Fruit fly (Drosophila melanogaster) whole organism, adult: ENCODE measurements around the gene RpS4.

ENCODE experiments used
- CG11617 ChIP-seq: fragments of 200-800 bp; sonication (Bioruptor generic); optimal IDR thresholded peaks from 2 replicates; lab custom pipeline; 2017; ENCODE audit warnings: mild to moderate bottlenecking, missing biosample characterization, missing genetic modification reagents, missing genetic modification characterization
- CG12768 ChIP-seq: fragments of 200-800 bp; sonication (Bioruptor generic); optimal IDR thresholded peaks from 2 replicates; lab custom pipeline; 2017; ENCODE audit warnings: missing biosample characterization, missing genetic modification characterization, mild to moderate bottlenecking, moderate library complexity, missing genetic modification reagents
- CG14711 ChIP-seq: fragments of 200-800 bp; sonication (Bioruptor generic); optimal IDR thresholded peaks from 2 replicates; lab custom pipeline; 2018; ENCODE audit warnings: missing biosample characterization, mild to moderate bottlenecking, missing genetic modification characterization, moderate library complexity
- CG33017 ChIP-seq: fragments of 200-800 bp; sonication (Bioruptor generic); optimal IDR thresholded peaks from 2 replicates; lab custom pipeline; 2018; ENCODE audit warnings: missing biosample characterization, mild to moderate bottlenecking, missing genetic modification characterization, moderate library complexity
- CG7101 ChIP-seq: fragments of 200-800 bp; sonication (Bioruptor generic); optimal IDR thresholded peaks from 2 replicates; lab custom pipeline; 2018; ENCODE audit warnings: missing biosample characterization, mild to moderate bottlenecking, missing genetic modification characterization, moderate library complexity
- Crg-1 ChIP-seq: fragments of 200-800 bp; sonication (Bioruptor generic); optimal IDR thresholded peaks from 2 replicates; lab custom pipeline; 2016; ENCODE audit warnings: missing biosample characterization, missing genetic modification characterization
- Hr96 ChIP-seq: fragments of 200-800 bp; sonication (Bioruptor generic); optimal IDR thresholded peaks from 2 replicates; lab custom pipeline; 2016; ENCODE audit warnings: missing biosample characterization, missing genetic modification characterization
- cic ChIP-seq: fragments of 200-800 bp; sonication (Bioruptor generic); optimal IDR thresholded peaks from 2 replicates; lab custom pipeline; 2017; ENCODE audit warnings: missing biosample characterization, mild to moderate bottlenecking, missing genetic modification characterization, moderate library complexity
- cnc ChIP-seq, 2 experiments: fragments of >200 bp; optimal IDR thresholded peaks; 2 replicates each; lab custom pipeline; 2017
- kay ChIP-seq: fragments of 200-800 bp; sonication (Bioruptor generic); peaks from one replicate; lab custom pipeline; 2016; ENCODE audit warnings: missing biosample characterization, missing genetic modification characterization, borderline replicate concordance
- pad ChIP-seq: fragments of 200-800 bp; sonication (Bioruptor generic); optimal IDR thresholded peaks from 3 replicates; lab custom pipeline; 2017; ENCODE audit warnings: missing biosample characterization, missing genetic modification characterization, mild to moderate bottlenecking, moderate library complexity, missing genetic modification reagents
- toe ChIP-seq: fragments of 200-800 bp; sonication (Bioruptor generic); optimal IDR thresholded peaks from 2 replicates; lab custom pipeline; 2016; ENCODE audit warnings: missing biosample characterization, missing genetic modification characterization

DNA sequence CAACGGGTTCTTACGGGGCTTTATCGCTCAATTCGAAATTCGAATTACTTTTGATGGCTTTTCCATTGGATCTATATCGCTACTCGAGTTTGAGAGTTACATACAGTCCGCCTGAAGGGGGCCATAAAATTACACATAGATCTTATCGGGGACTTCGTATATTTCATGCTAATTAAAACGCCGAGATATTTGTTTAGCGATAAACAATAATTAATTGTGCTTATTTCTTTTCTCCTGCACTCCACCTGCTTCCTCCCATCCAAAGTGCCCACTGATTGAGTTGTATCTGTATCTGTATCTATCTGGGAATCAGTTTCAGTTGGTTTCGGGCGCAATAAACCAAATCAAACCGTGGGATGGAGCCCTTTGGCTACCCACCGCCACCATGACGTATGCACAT, 24.1 kb downstream of the RpS4 start:
- no peak for TF ChIP-seq Hr96 (GFP tag; lab: Kevin White, UChicago)
- no peak for TF ChIP-seq CG12768
- no peak for TF ChIP-seq toe (GFP tag; lab: Kevin White, UChicago)
- no peak for TF ChIP-seq cnc (optimal IDR thresholded peaks at IDR 0.05; lab: Kevin White, UChicago)
- TF ChIP-seq pad (GFP tag; lab: Kevin White, UChicago), result no peak
- TF ChIP-seq CG11617 (GFP tag; lab: Kevin White, UChicago), result no peak
- TF ChIP-seq CG14711 (tag; lab: Kevin White, UChicago), result no peak
- TF ChIP-seq Crg-1 (GFP tag; lab: Kevin White, UChicago), result no peak
- TF ChIP-seq kay (GFP tag; lab: Kevin White, UChicago), result no peak
- no peak for TF ChIP-seq CG7101 (tag; lab: Kevin White, UChicago)
- TF ChIP-seq cic (GFP tag; lab: Kevin White, UChicago), result no peak
- TF ChIP-seq CG33017 (tag; lab: Kevin White, UChicago), result no peak
